Fruit fly (Drosophila melanogaster): ENCODE measurements around the gene Pburs.

The Pburs gene

dm6 chr2L:14386522-14386921 is 30.6 kb downstream of the Pburs start (continued):
- TF ChIP-seq CG18764 (GFP tag; optimal IDR thresholded peaks at IDR 0.05) (peak; percentile 4), CG17802 (tag; optimal IDR thresholded peaks at IDR 0.05) (no peak), Deaf1 (tag; optimal IDR thresholded peaks at IDR 0.05) (no peak), bcd (GFP tag; optimal IDR thresholded peaks at IDR 0.05) (no peak), CG13894 (tag; optimal IDR thresholded peaks at IDR 0.05) (no peak), bbx (GFP tag; IDR thresholded peaks at IDR 0.05; ENCODE audit: partially characterized antibody) (no peak), p53 (GFP tag; optimal IDR thresholded peaks at IDR 0.05) (no peak), ara (GFP tag; IDR thresholded peaks at IDR 0.05) (peak; percentile 37; the same call in 1 of the 2 replicates), CG16779 (GFP tag; IDR thresholded peaks at IDR 0.05) (no peak), CG6175 (GFP tag; IDR thresholded peaks at IDR 0.05) (no peak), Mes4 (GFP tag; optimal IDR thresholded peaks at IDR 0.05) (no peak), ind (GFP tag; optimal IDR thresholded peaks at IDR 0.05) (no peak), yki (optimal IDR thresholded peaks at IDR 0.05) (no peak), CG4730 (GFP tag; IDR thresholded peaks at IDR 0.05) (no peak), CG3281 (GFP tag; optimal IDR thresholded peaks at IDR 0.05) (no peak), tgo (GFP tag; IDR thresholded peaks at IDR 0.05) (no peak), Dip3 (GFP tag; optimal IDR thresholded peaks at IDR 0.05) (no peak), CG10267 (tag; optimal IDR thresholded peaks at IDR 0.05) (no peak), Fer2 (tag; optimal IDR thresholded peaks at IDR 0.05) (no peak), Myb (GFP tag; optimal IDR thresholded peaks at IDR 0.05) (no peak), Med (GFP tag) (peak; percentile 69), NfI (GFP tag; optimal IDR thresholded peaks at IDR 0.05) (no peak), C15 (GFP tag; IDR thresholded peaks at IDR 0.05) (no peak), CG11696 (GFP tag; IDR thresholded peaks at IDR 0.05) (no peak), CG17612 (GFP tag; IDR thresholded peaks at IDR 0.05) (no peak), CG18011 (GFP tag; optimal IDR thresholded peaks at IDR 0.05) (no peak), btn (GFP tag; optimal IDR thresholded peaks at IDR 0.05) (no peak), Usf (GFP tag; optimal IDR thresholded peaks at IDR 0.05) (no peak), fu2 (GFP tag; optimal IDR thresholded peaks at IDR 0.05) (no peak), dmrt99B (tag; optimal IDR thresholded peaks at IDR 0.05) (no peak), sens (GFP tag) (peak; percentile 61), CG4424 (GFP tag; optimal IDR thresholded peaks at IDR 0.05) (peak; percentile 21), usp (GFP tag; optimal IDR thresholded peaks at IDR 0.05) (no peak), Asciz (GFP tag; optimal IDR thresholded peaks at IDR 0.05) (no peak), wek (GFP tag; optimal IDR thresholded peaks at IDR 0.05) (no peak), CG8944 (GFP tag; optimal IDR thresholded peaks at IDR 0.05) (no peak), CG30020 (tag; optimal IDR thresholded peaks at IDR 0.05) (no peak), CG18476 (GFP tag; optimal IDR thresholded peaks at IDR 0.05) (no peak), aop (GFP tag; IDR thresholded peaks at IDR 0.05) (no peak), CG17359 (tag; optimal IDR thresholded peaks at IDR 0.05) (peak; percentile 19), D19A (tag; optimal IDR thresholded peaks at IDR 0.05) (no peak), Dek (tag; optimal IDR thresholded peaks at IDR 0.05) (no peak), Hmx (GFP tag; optimal IDR thresholded peaks at IDR 0.05) (no peak), CG9797 (GFP tag; optimal IDR thresholded peaks at IDR 0.05) (no peak), slbo (GFP tag; IDR thresholded peaks at IDR 0.05) (no peak), CG5953 (GFP tag; IDR thresholded peaks at IDR 0.05) (no peak), crc (GFP tag; optimal IDR thresholded peaks at IDR 0.05) (no peak), Optix (GFP tag; IDR thresholded peaks at IDR 0.05) (no peak), Atf-2 (GFP tag; optimal IDR thresholded peaks at IDR 0.05) (no peak), Sry-δ (GFP tag; optimal IDR thresholded peaks at IDR 0.05) (no peak), tup (GFP tag; optimal IDR thresholded peaks at IDR 0.05) (no peak), CG6689 (GFP tag; IDR thresholded peaks at IDR 0.05) (no peak), shn (GFP tag; optimal IDR thresholded peaks at IDR 0.05) (no peak), gsb-n (tag; optimal IDR thresholded peaks at IDR 0.05) (no peak)
